Fruit fly (Drosophila melanogaster) whole organism, embryonic: ENCODE data around the gene CG8119.
A peak's percentile ranks its signal among the peaks of the same experiment; 100 is the strongest.

Experiments used
- Abd-B ChIP-seq: fragments of 200-800 bp; sonication (Bioruptor generic); optimal IDR thresholded peaks from 2 replicates; lab custom pipeline; 2018; ENCODE audit warnings: missing biosample characterization, mild to moderate bottlenecking, missing genetic modification characterization, moderate library complexity
- Atf6 ChIP-seq: fragments of 200-800 bp; sonication (Bioruptor generic); IDR thresholded peaks from 2 replicates; pipeline ENCODE4 v1.3.6; 2022; ENCODE audit warnings: missing biosample characterization, missing genetic modification characterization
- Bgb ChIP-seq: fragments of 200-800 bp; sonication (Bioruptor generic); IDR thresholded peaks from 2 replicates; pipeline ENCODE4 v1.3.6; 2022; ENCODE audit warnings: missing biosample characterization, missing genetic modification characterization; ENCODE audit not compliant: partially characterized antibody
- CG1024 ChIP-seq: fragments of 200-800 bp; sonication (Bioruptor generic); IDR thresholded peaks from 2 replicates; pipeline ENCODE4 v1.3.6; 2022; ENCODE audit warnings: missing biosample characterization, missing genetic modification characterization
- CG10321 ChIP-seq: fragments of 200-800 bp; sonication (Bioruptor generic); IDR thresholded peaks from 2 replicates; pipeline ENCODE4 v1.3.6; 2022; ENCODE audit warnings: missing biosample characterization, missing genetic modification characterization
- CG10366 ChIP-seq: fragments of 200-800 bp; sonication (Bioruptor generic); IDR thresholded peaks from 2 replicates; pipeline ENCODE4 v1.3.6; 2022; ENCODE audit warnings: missing biosample characterization, missing genetic modification characterization
- CG11504 ChIP-seq: fragments of 200-800 bp; sonication (Bioruptor generic); optimal IDR thresholded peaks from 3 replicates; lab custom pipeline; 2019; ENCODE audit warnings: missing biosample characterization, mild to moderate bottlenecking, missing genetic modification characterization, moderate library complexity
- CG12299 ChIP-seq: fragments of 200-800 bp; sonication (Bioruptor generic); optimal IDR thresholded peaks from 2 replicates; lab custom pipeline; 2018; ENCODE audit warnings: missing biosample characterization, mild to moderate bottlenecking, missing genetic modification characterization
- CG12769 ChIP-seq: fragments of 200-800 bp; sonication (Bioruptor generic); optimal IDR thresholded peaks from 2 replicates; lab custom pipeline; 2019; ENCODE audit warnings: missing biosample characterization, mild to moderate bottlenecking, missing genetic modification characterization, moderate library complexity
- CG13123 ChIP-seq: fragments of 200-800 bp; sonication (Bioruptor generic); optimal IDR thresholded peaks from 2 replicates; lab custom pipeline; 2016; ENCODE audit warnings: missing biosample characterization, missing genetic modification characterization
- CG15269 ChIP-seq: fragments of 200-800 bp; sonication (Bioruptor generic); optimal IDR thresholded peaks from 2 replicates; lab custom pipeline; 2018; ENCODE audit warnings: missing biosample characterization, mild to moderate bottlenecking, missing genetic modification characterization, moderate library complexity
- CG16815 ChIP-seq: fragments of 200-800 bp; sonication (Bioruptor generic); optimal IDR thresholded peaks from 3 replicates; lab custom pipeline; 2017; ENCODE audit warnings: missing biosample characterization, mild to moderate bottlenecking, missing genetic modification characterization
- CG17568 ChIP-seq: fragments of 200-800 bp; sonication (Bioruptor generic); optimal IDR thresholded peaks from 2 replicates; lab custom pipeline; 2018; ENCODE audit warnings: missing biosample characterization, mild to moderate bottlenecking, missing genetic modification characterization, moderate library complexity
- CG18011 ChIP-seq: fragments of 200-800 bp; sonication (Bioruptor generic); optimal IDR thresholded peaks from 2 replicates; lab custom pipeline; 2017; ENCODE audit warnings: missing biosample characterization, missing genetic modification characterization, mild to moderate bottlenecking, moderate library complexity, missing genotype
- CG1832 ChIP-seq: fragments of 200-800 bp; sonication (Bioruptor generic); optimal IDR thresholded peaks from 2 replicates; lab custom pipeline; 2017; ENCODE audit warnings: missing biosample characterization, mild to moderate bottlenecking, missing genetic modification characterization, inconsistent platforms
- CG18599 ChIP-seq: fragments of 200-800 bp; sonication (Bioruptor generic); optimal IDR thresholded peaks from 3 replicates; lab custom pipeline; 2017; ENCODE audit warnings: missing biosample characterization, missing genetic modification characterization, mild to moderate bottlenecking, moderate library complexity, missing genetic modification reagents
- CG2875 ChIP-seq: fragments of 200-800 bp; sonication (Bioruptor generic); optimal IDR thresholded peaks from 2 replicates; lab custom pipeline; 2017; ENCODE audit warnings: missing biosample characterization, mild to moderate bottlenecking, missing genetic modification characterization, missing genetic modification reagents
- CG31441 ChIP-seq: fragments of 200-800 bp; sonication (Bioruptor generic); IDR thresholded peaks from 2 replicates; pipeline ENCODE4 v1.3.6; 2022; ENCODE audit warnings: missing biosample characterization, missing genetic modification characterization
- CG6175 ChIP-seq: fragments of 200-800 bp; sonication (Bioruptor generic); IDR thresholded peaks from 3 replicates; pipeline ENCODE4 v1.3.6; 2022; ENCODE audit warnings: missing biosample characterization, missing genetic modification characterization
- CG6683 ChIP-seq: fragments of 200-800 bp; sonication (Bioruptor generic); optimal IDR thresholded peaks from 2 replicates; lab custom pipeline; 2017; ENCODE audit warnings: missing biosample characterization, mild to moderate bottlenecking, missing genetic modification characterization, missing genetic modification reagents
- CG6854 ChIP-seq: fragments of 200-800 bp; sonication (Bioruptor generic); optimal IDR thresholded peaks from 3 replicates; lab custom pipeline; 2017; ENCODE audit warnings: missing biosample characterization, mild to moderate bottlenecking, missing genetic modification characterization
- CG7372 ChIP-seq: fragments of 200-800 bp; sonication (Bioruptor generic); IDR thresholded peaks from 2 replicates; pipeline ENCODE4 v1.3.6; 2022; ENCODE audit warnings: missing biosample characterization, missing genetic modification characterization
- CG7786 ChIP-seq: fragments of 200-800 bp; sonication (Bioruptor generic); optimal IDR thresholded peaks from 2 replicates; lab custom pipeline; 2016; ENCODE audit warnings: missing biosample characterization, missing genetic modification characterization
- CG8281 ChIP-seq: fragments of 200-800 bp; sonication (Bioruptor generic); optimal IDR thresholded peaks from 2 replicates; lab custom pipeline; 2018; ENCODE audit warnings: missing biosample characterization, mild to moderate bottlenecking, missing genetic modification characterization, moderate library complexity
- CG8290 ChIP-seq, 3 experiments: fragments of 200-800 bp; sonication (Bioruptor generic); optimal IDR thresholded peaks; 2 replicates each; lab custom pipeline; 2016 to 2019; ENCODE audit warnings: missing biosample characterization in 3 of 3, missing genetic modification characterization in 3 of 3, mild to moderate bottlenecking in 2 of 3, moderate library complexity in 1 of 3
- CG9727 ChIP-seq: fragments of 200-800 bp; sonication (Bioruptor generic); optimal IDR thresholded peaks from 3 replicates; lab custom pipeline; 2017; ENCODE audit warnings: missing biosample characterization, mild to moderate bottlenecking, missing genetic modification characterization
- Dref ChIP-seq: fragments of 200-800 bp; sonication (Bioruptor generic); IDR thresholded peaks from 2 replicates; pipeline ENCODE4 v1.3.6; 2022; ENCODE audit warnings: missing biosample characterization, missing genetic modification characterization
- Eip74EF ChIP-seq, 2 experiments: fragments of 200-800 bp in 1 of 2; fragments of >200 bp in 1 of 2; sonication (Bioruptor generic) in 1 of 2; optimal IDR thresholded peaks; 2 replicates each; lab custom pipeline; 2017 to 2019; ENCODE audit warnings: missing biosample characterization in 2 of 2, missing genetic modification characterization in 2 of 2, mild to moderate bottlenecking in 1 of 2, moderate library complexity in 1 of 2
- Hr39 ChIP-seq: fragments of >200 bp; optimal IDR thresholded peaks from 2 replicates; lab custom pipeline; 2017
- Kr ChIP-seq: fragments of 200-800 bp; sonication (Bioruptor generic); optimal IDR thresholded peaks from 2 replicates; lab custom pipeline; 2017; ENCODE audit warnings: missing biosample characterization, mild to moderate bottlenecking, missing genetic modification characterization
- Lim3 ChIP-seq: fragments of 200-800 bp; sonication (Bioruptor generic); IDR thresholded peaks from 2 replicates; pipeline ENCODE4 v1.3.6; 2022; ENCODE audit warnings: missing biosample characterization, missing genetic modification characterization
- Med ChIP-seq: fragments of 200-800 bp; sonication (Bioruptor generic); peaks from one replicate; lab custom pipeline; 2016; ENCODE audit warnings: missing biosample characterization, missing genetic modification characterization, mild to moderate bottlenecking, inconsistent platforms, moderate library complexity
- Mes4 ChIP-seq: fragments of 200-800 bp; sonication (Bioruptor generic); optimal IDR thresholded peaks from 2 replicates; lab custom pipeline; 2016; ENCODE audit warnings: missing biosample characterization, missing genetic modification characterization
- Mrtf ChIP-seq: fragments of 200-800 bp; sonication (Bioruptor generic); IDR thresholded peaks from 3 replicates; pipeline ENCODE4 v1.3.6; 2022; ENCODE audit warnings: missing biosample characterization, missing genetic modification characterization
- NC2β ChIP-seq: fragments of 200-800 bp; sonication (Bioruptor generic); optimal IDR thresholded peaks from 2 replicates; lab custom pipeline; 2016; ENCODE audit warnings: missing biosample characterization, missing genetic modification characterization
- PHDP ChIP-seq: fragments of 200-800 bp; sonication (Bioruptor generic); optimal IDR thresholded peaks from 3 replicates; lab custom pipeline; 2018; ENCODE audit warnings: missing biosample characterization, mild to moderate bottlenecking, missing genetic modification characterization, moderate library complexity
- Xbp1 ChIP-seq: fragments of 200-800 bp; sonication (Bioruptor generic); optimal IDR thresholded peaks from 3 replicates; lab custom pipeline; 2016; ENCODE audit warnings: missing biosample characterization, mild to moderate bottlenecking, missing genetic modification characterization
- ab ChIP-seq: fragments of 200-800 bp; sonication (Bioruptor generic); optimal IDR thresholded peaks from 2 replicates; lab custom pipeline; 2016; ENCODE audit warnings: missing biosample characterization, missing genetic modification characterization
- az2 ChIP-seq: fragments of 200-800 bp; sonication (Bioruptor generic); optimal IDR thresholded peaks from 3 replicates; lab custom pipeline; 2016; ENCODE audit warnings: missing biosample characterization, missing genetic modification characterization
- bab2 ChIP-seq: fragments of 200-800 bp; sonication (Bioruptor generic); optimal IDR thresholded peaks from 2 replicates; lab custom pipeline; 2016; ENCODE audit warnings: missing biosample characterization, missing genetic modification characterization
- chinmo ChIP-seq: fragments of 200-800 bp; sonication (Bioruptor generic); IDR thresholded peaks from 4 replicates; pipeline ENCODE4 v1.3.6; 2022; ENCODE audit warnings: missing biosample characterization, missing genetic modification characterization; ENCODE audit not compliant: partially characterized antibody
- dmrt11E ChIP-seq: fragments of 200-800 bp; sonication (Bioruptor generic); optimal IDR thresholded peaks from 3 replicates; lab custom pipeline; 2018; ENCODE audit warnings: missing biosample characterization, mild to moderate bottlenecking, missing genetic modification characterization, moderate library complexity
- ems ChIP-seq: fragments of 200-800 bp; sonication (Bioruptor generic); optimal IDR thresholded peaks from 3 replicates; lab custom pipeline; 2016; ENCODE audit warnings: missing biosample characterization, missing genetic modification characterization
- fu2 ChIP-seq: fragments of 200-800 bp; sonication (Bioruptor generic); optimal IDR thresholded peaks from 2 replicates; lab custom pipeline; 2016; ENCODE audit warnings: missing biosample characterization, missing genetic modification characterization
- gsb ChIP-seq: fragments of 200-800 bp; sonication (Bioruptor generic); IDR thresholded peaks from 2 replicates; pipeline ENCODE4 v1.3.6; 2022; ENCODE audit warnings: missing biosample characterization, missing genetic modification characterization
- jumu ChIP-seq: fragments of 200-800 bp; sonication (Bioruptor generic); optimal IDR thresholded peaks from 3 replicates; lab custom pipeline; 2016; ENCODE audit warnings: missing biosample characterization, missing genetic modification characterization
- lmd ChIP-seq: fragments of 200-800 bp; sonication (Bioruptor generic); IDR thresholded peaks from 2 replicates; pipeline ENCODE4 v1.3.6; 2022; ENCODE audit warnings: missing biosample characterization, missing genetic modification characterization
- lola ChIP-seq, 3 experiments: fragments of >200 bp in 2 of 3; fragments of 200-800 bp in 1 of 3; sonication (Bioruptor generic) in 1 of 3; optimal IDR thresholded peaks; 2 replicates each; lab custom pipeline; 2017 to 2019; ENCODE audit warnings: missing biosample characterization in 3 of 3, missing genetic modification characterization in 3 of 3, mild to moderate bottlenecking in 1 of 3, moderate library complexity in 1 of 3
- pum ChIP-seq: fragments of 200-800 bp; sonication (Bioruptor generic); optimal IDR thresholded peaks from 2 replicates; lab custom pipeline; 2016; ENCODE audit warnings: missing biosample characterization, missing genetic modification characterization
- tin ChIP-seq: fragments of 200-800 bp; sonication (Bioruptor generic); optimal IDR thresholded peaks from 3 replicates; lab custom pipeline; 2016; ENCODE audit warnings: missing biosample characterization, missing genetic modification characterization
- toy ChIP-seq: fragments of 200-800 bp; sonication (Bioruptor generic); IDR thresholded peaks from 2 replicates; pipeline ENCODE4 v1.3.6; 2022; ENCODE audit warnings: missing biosample characterization, missing genetic modification characterization
- unc-4 ChIP-seq: fragments of 200-800 bp; sonication (Bioruptor generic); IDR thresholded peaks from 2 replicates; pipeline ENCODE4 v1.3.6; 2022; ENCODE audit warnings: missing biosample characterization, missing genetic modification characterization; ENCODE audit not compliant: partially characterized antibody

CG8119 gene

DNA sequence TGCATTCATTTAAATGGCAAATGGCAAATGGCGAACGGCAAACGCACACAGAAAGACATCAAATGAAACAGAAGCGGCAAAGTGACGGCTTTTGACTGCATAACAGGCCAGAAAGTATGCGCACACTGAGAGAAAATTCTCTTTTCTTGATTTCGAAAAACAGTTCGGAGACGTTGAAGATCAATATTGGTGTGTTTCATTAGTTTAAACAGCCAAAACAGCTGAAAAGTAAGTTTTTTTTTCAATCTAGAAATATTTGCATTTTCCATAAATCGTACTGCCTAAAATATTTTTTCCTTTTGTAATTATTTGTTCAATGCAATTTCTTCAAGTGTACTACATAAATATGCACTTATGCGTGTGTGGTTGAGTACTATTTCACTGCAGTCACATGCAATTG lies 31.6 kb upstream of the CG8119 start (continued):
- TF ChIP-seq dmrt11E, result no peak
- TF ChIP-seq Hr39 (lab: Kevin White, UChicago), result no peak
- no peak for TF ChIP-seq bab2
- no peak for TF ChIP-seq CG6683 (GFP tag; lab: Kevin White, UChicago)
- no peak for TF ChIP-seq CG18011 (GFP tag; lab: Kevin White, UChicago)
- TF ChIP-seq CG17568 (GFP tag; lab: Kevin White, UChicago), result no peak
- no peak for TF ChIP-seq CG2875 (GFP tag; lab: Kevin White, UChicago)
- no peak for TF ChIP-seq Kr (GFP tag; lab: Kevin White, UChicago)
- TF ChIP-seq ab (GFP tag; lab: Kevin White, UChicago), result no peak
- TF ChIP-seq Atf6, result no peak
- TF ChIP-seq PHDP (tag; lab: Kevin White, UChicago), result peak; percentile 1
- no peak for TF ChIP-seq CG12299
- peak; percentile 29 for TF ChIP-seq lmd (GFP tag; lab: Robert Waterston, UW)
- no peak for TF ChIP-seq Bgb (GFP tag; lab: Robert Waterston, UW)
- TF ChIP-seq CG6175, result no peak
- TF ChIP-seq jumu (GFP tag; lab: Kevin White, UChicago), result no peak
- no peak for TF ChIP-seq ems
- TF ChIP-seq CG18599 (GFP tag; lab: Kevin White, UChicago), result no peak
- no peak for TF ChIP-seq tin (GFP tag; lab: Kevin White, UChicago)
- no peak for TF ChIP-seq Lim3 (GFP tag; lab: Robert Waterston, UW)
- no peak for TF ChIP-seq CG1024 (GFP tag; lab: Robert Waterston, UW)
- no peak for TF ChIP-seq CG6854
- TF ChIP-seq CG10366, result peak; percentile 36; the same call in 1 of the 2 replicates
- TF ChIP-seq fu2 (GFP tag; lab: Kevin White, UChicago), result no peak
- no peak for TF ChIP-seq NC2β
- TF ChIP-seq az2 (GFP tag; lab: Kevin White, UChicago), result no peak
- TF ChIP-seq toy, result no peak
- TF ChIP-seq Dref, result no peak
- no peak for TF ChIP-seq CG13123 (GFP tag; lab: Kevin White, UChicago)
- no peak for TF ChIP-seq lola (GFP tag; optimal IDR thresholded peaks at IDR 0.05; lab: Kevin White, UChicago)

DNA sequence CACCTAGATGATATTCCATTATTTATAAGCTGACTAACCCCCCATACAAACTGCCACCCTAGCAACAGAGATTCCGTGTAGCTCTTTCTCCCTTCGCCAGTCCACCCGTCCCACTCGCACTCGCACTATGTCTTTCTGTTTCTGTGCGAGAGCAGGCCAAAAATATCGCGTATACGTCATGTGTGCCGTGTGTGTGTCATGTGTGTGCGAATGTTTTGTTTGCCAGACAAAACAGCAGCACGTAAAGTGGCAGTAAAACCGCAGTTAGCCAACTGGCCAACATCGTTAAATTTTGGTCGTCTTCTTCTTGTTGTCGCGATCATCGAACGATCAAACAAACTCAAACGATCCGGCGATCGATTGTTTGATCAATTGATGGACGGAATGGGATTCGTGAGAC lies 30.9 kb upstream of the CG8119 start:
- no peak for TF ChIP-seq CG8290 (GFP tag; optimal IDR thresholded peaks at IDR 0.05; lab: Kevin White, UChicago)
- TF ChIP-seq CG8290 (tag; optimal IDR thresholded peaks at IDR 0.05; lab: Kevin White, UChicago), result peak in 1 of 2 experiments; percentile 19
- TF ChIP-seq CG16815 (GFP tag; lab: Kevin White, UChicago), result no peak
- peak; percentile 38 for TF ChIP-seq CG1832
- no peak for TF ChIP-seq CG7786
- no peak for TF ChIP-seq unc-4 (GFP tag; lab: Robert Waterston, UW)
- TF ChIP-seq CG10321 (GFP tag; lab: Robert Waterston, UW), result peak; percentile 39; the same call in 1 of the 2 replicates
- TF ChIP-seq gsb (GFP tag; lab: Robert Waterston, UW), result no peak
- peak; percentile 53 for TF ChIP-seq CG8281 (tag; lab: Kevin White, UChicago)
- no peak for TF ChIP-seq Mes4 (GFP tag; lab: Kevin White, UChicago)
- no peak for TF ChIP-seq Eip74EF (GFP tag; optimal IDR thresholded peaks at IDR 0.05; lab: Kevin White, UChicago)
- TF ChIP-seq CG12769 (tag; lab: Kevin White, UChicago), result peak; percentile 38
- peak; percentile 14 for TF ChIP-seq CG9727 (GFP tag; lab: Kevin White, UChicago)
- no peak for TF ChIP-seq pum (GFP tag; lab: Kevin White, UChicago)
- TF ChIP-seq CG31441 (GFP tag; lab: Robert Waterston, UW), result no peak
- TF ChIP-seq Med (GFP tag; lab: Kevin White, UChicago), result peak; percentile 66
- TF ChIP-seq CG11504 (tag; lab: Kevin White, UChicago), result peak; percentile 19
- TF ChIP-seq CG7372 (GFP tag; lab: Robert Waterston, UW), result peak; percentile 69
- 0 out of 4 replicates have a peak, but pooled peaks have one; percentile 48 for TF ChIP-seq chinmo
- no peak for TF ChIP-seq Xbp1
- no peak for TF ChIP-seq Mrtf
- peak; percentile 6 for TF ChIP-seq Abd-B (GFP tag; lab: Kevin White, UChicago)
- peak; percentile 13 for TF ChIP-seq CG15269 (tag; lab: Kevin White, UChicago)
